Worm (Caenorhabditis elegans) whole organism, L3 larva: ENCODE data around the gene uvs-1.

Source experiments
- aly-2 ChIP-seq: fragments of 150-350 bp; optimal IDR thresholded peaks from 2 replicates; lab custom pipeline; 2014; ENCODE audit warnings: missing biosample characterization, missing genetic modification characterization
- jun-1 ChIP-seq: fragments of 150-350 bp; optimal IDR thresholded peaks from 2 replicates; lab custom pipeline; 2014; ENCODE audit warnings: missing biosample characterization, missing genetic modification reagents, missing genetic modification characterization
- nhr-77 ChIP-seq: fragments of 150-350 bp; optimal IDR thresholded peaks from 2 replicates; lab custom pipeline; 2014; ENCODE audit warnings: missing biosample characterization, missing genetic modification characterization
- unc-39 ChIP-seq: sonication (generic microtip); optimal IDR thresholded peaks from 4 replicates; lab custom pipeline; 2017; ENCODE audit warnings: missing biosample characterization, missing genetic modification characterization
- ztf-11 ChIP-seq: fragments of 150-350 bp; optimal IDR thresholded peaks from 2 replicates; lab custom pipeline; 2014; ENCODE audit warnings: missing biosample characterization, missing genetic modification characterization

ce11 chrV:7847170-7847569 is 43.2 kb upstream of the uvs-1 start, which contains the start of gene memo-1:
- TF ChIP-seq nhr-77 (tag; lab: Kevin White, UChicago) (no peak), jun-1 (no peak), aly-2 (tag; lab: Kevin White, UChicago) (no peak), ztf-11 (tag; lab: Kevin White, UChicago) (no peak), unc-39 (tag; lab: Kevin White, UChicago) (no peak)
